Worm (Caenorhabditis elegans): ENCODE results near the gene ran-3.

The ran-3 gene

DNA sequence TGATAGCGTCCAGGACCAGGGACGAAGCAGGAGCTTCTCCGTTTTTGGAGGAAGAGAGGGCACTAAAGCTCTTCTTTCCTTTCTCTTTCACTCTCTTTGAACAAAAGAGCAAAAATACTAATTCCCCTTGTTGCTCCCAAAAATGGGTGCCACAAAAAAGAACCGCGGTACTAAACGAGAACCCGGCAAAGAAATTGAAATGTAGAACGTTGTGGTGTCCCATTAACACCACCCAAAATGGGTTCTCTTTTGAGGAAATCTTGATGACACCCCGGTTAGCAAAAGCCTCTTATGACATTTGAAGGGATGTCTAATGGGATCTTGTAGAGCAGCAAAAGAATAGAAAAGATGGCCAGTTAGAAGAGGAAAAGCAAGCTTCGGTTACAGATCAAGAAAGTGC lies 10.1 kb downstream of the ran-3 start:
- TF ChIP-seq ztf-23 (GFP tag; IDR thresholded peaks at IDR 0.05) (no peak), med-1 (GFP tag; optimal IDR thresholded peaks at IDR 0.05; ENCODE audit: insufficient read depth) (no peak), ztf-29 (GFP tag; IDR thresholded peaks at IDR 0.05) (no peak), klf-2 (GFP tag; conservative IDR thresholded peaks at IDR 0.05) (no peak), T22C8.4 (GFP tag; IDR thresholded peaks at IDR 0.05) (no peak), ref-1 (GFP tag; conservative IDR thresholded peaks at IDR 0.05) (no peak), tab-1 (GFP tag; IDR thresholded peaks at IDR 0.05) (no peak), flt-1 (GFP tag; IDR thresholded peaks at IDR 0.05) (no peak), cog-1 (tag; optimal IDR thresholded peaks at IDR 0.05) (no peak)

DNA sequence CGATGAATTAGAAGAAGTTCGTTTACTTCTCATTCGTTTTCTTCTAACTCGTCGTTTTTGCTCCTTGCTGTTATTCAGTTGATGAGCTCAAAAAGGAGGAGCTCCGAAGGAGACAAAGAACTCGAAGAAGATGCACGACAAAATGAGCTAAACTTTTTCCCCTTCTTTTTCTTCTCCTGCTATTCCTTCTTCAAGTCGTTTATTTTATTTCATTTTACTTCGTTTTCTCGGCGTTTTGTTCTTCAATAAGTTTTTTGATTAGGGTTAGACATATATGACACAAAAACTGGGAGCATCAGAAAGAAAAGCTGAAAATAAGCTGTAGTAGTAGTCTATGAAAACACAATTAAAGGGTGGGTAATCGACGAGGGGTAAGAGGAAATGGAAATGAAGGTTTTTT lies 12.8 kb downstream of the ran-3 start:
- TF ChIP-seq ztf-23 (GFP tag; IDR thresholded peaks at IDR 0.05) (no peak), klf-2 (GFP tag; conservative IDR thresholded peaks at IDR 0.05) (no peak), T22C8.4 (GFP tag; IDR thresholded peaks at IDR 0.05) (no peak), cog-1 (tag; optimal IDR thresholded peaks at IDR 0.05) (no peak), tab-1 (GFP tag; IDR thresholded peaks at IDR 0.05) (no peak), flt-1 (GFP tag; IDR thresholded peaks at IDR 0.05) (no peak), ref-1 (GFP tag; conservative IDR thresholded peaks at IDR 0.05) (no peak), ztf-29 (GFP tag; IDR thresholded peaks at IDR 0.05) (no peak), med-1 (GFP tag; optimal IDR thresholded peaks at IDR 0.05; ENCODE audit: insufficient read depth) (no peak)

DNA sequence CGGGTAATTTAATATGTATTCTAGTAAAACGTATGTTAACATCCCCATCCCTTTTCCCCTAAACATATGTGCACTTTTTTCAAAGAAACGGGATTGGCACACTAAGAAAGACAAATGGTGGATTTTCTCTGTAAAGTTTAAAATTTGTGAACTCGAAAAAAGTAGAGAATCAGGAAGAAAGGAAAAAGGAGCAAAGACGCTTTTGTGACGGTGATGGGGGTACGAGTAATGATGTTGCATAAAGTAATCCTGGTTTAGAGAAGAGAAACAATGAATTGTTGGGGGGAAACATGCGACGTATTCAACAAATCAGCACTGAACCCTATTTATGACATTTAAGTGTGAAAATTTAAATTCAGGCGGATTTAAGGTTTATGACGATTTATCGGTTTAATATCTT lies 13.4 kb downstream of the ran-3 start:
- TF ChIP-seq ztf-29 (GFP tag; IDR thresholded peaks at IDR 0.05) = no peak
- TF ChIP-seq klf-2 (GFP tag; conservative IDR thresholded peaks at IDR 0.05) = no peak
- no peak for TF ChIP-seq tab-1 (GFP tag; IDR thresholded peaks at IDR 0.05)
- TF ChIP-seq flt-1 (GFP tag; IDR thresholded peaks at IDR 0.05) = no peak
- no peak for TF ChIP-seq T22C8.4 (GFP tag; IDR thresholded peaks at IDR 0.05)
- TF ChIP-seq ztf-23 (GFP tag; IDR thresholded peaks at IDR 0.05) = no peak
- no peak for TF ChIP-seq med-1 (GFP tag; optimal IDR thresholded peaks at IDR 0.05; ENCODE audit: insufficient read depth)
- no peak for TF ChIP-seq cog-1 (tag; optimal IDR thresholded peaks at IDR 0.05)
- no peak for TF ChIP-seq ref-1 (GFP tag; conservative IDR thresholded peaks at IDR 0.05)

DNA sequence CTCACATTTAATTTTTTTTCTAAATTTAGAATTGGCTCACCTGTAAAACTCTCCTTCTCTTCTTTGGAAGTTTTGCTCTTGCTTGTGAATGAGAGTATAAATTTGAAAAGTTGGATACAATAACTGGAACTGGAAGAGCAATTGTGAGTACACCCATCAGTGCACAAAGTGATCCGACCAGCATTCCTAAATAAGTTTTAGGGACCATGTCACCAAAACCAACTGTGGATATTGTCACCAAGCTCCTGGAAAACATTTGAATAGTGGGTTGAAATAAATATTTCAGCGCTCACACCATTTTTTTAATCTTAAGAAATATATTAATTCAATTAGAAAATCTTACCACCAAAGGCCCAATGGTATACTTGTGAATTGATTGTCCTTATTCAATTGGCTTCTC lies 16.5 kb downstream of the ran-3 start:
- TF ChIP-seq klf-2 (GFP tag; conservative IDR thresholded peaks at IDR 0.05) (no peak), T22C8.4 (GFP tag; IDR thresholded peaks at IDR 0.05) (no peak), tab-1 (GFP tag; IDR thresholded peaks at IDR 0.05) (no peak), ref-1 (GFP tag; conservative IDR thresholded peaks at IDR 0.05) (no peak), flt-1 (GFP tag; IDR thresholded peaks at IDR 0.05) (no peak), med-1 (GFP tag; optimal IDR thresholded peaks at IDR 0.05; ENCODE audit: insufficient read depth) (no peak), ztf-29 (GFP tag; IDR thresholded peaks at IDR 0.05) (no peak), ztf-23 (GFP tag; IDR thresholded peaks at IDR 0.05) (no peak)

- TF ChIP-seq tab-1 (GFP tag; IDR thresholded peaks at IDR 0.05) (no peak), cog-1 (tag; optimal IDR thresholded peaks at IDR 0.05) (no peak), ref-1 (GFP tag; conservative IDR thresholded peaks at IDR 0.05) (no peak), ztf-23 (GFP tag; IDR thresholded peaks at IDR 0.05) (no peak), ztf-29 (GFP tag; IDR thresholded peaks at IDR 0.05) (no peak), med-1 (GFP tag; optimal IDR thresholded peaks at IDR 0.05; ENCODE audit: insufficient read depth) (no peak), T22C8.4 (GFP tag; IDR thresholded peaks at IDR 0.05) (no peak), flt-1 (GFP tag; IDR thresholded peaks at IDR 0.05) (no peak)
These were observed 29.6 kb downstream of the ran-3 start, which contains the start of gene nlp-55 for ce11 chrII:8295296-8295695. TSS of gene nlp-55 (minus strand) at chrII:8295396.

DNA sequence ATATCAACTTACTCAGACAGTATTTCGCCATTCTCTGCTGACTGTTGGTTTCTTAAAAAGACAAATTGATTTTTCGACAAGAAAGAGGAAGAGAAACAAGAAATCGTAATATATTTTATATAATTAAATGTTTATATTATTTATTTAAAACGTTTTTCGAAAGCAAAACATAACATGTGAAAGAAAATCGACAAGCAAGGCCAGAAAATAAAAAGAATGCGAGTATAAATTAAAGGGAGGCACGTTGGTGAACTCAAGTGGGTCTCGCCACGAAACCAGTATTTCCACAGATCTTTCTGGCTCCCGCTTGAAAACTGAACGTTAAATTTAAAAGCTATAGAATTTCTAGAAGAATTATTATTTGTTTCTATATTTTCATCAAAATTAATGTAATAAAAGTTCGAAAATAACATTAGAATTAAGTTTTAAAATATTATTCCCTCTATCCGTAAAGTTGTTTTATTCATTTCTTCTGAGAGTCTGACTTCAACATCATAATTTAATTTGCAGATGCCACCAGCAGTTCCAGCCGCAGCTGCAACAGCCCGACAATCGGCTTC lies 41.6 kb downstream of the ran-3 start, which contains the start of the genes nst-1 and cct-4:
nst-1 (minus strand) TSS at position 51 of the 560 bp plus-strand sequence.
cct-4 (plus strand) TSS at position 510 of the 560 bp plus-strand sequence.
- TF ChIP-seq flt-1 (GFP tag; IDR thresholded peaks at IDR 0.05) (no peak), ref-1 (GFP tag; conservative IDR thresholded peaks at IDR 0.05) (no peak), tab-1 (GFP tag; IDR thresholded peaks at IDR 0.05) (no peak), T22C8.4 (GFP tag; IDR thresholded peaks at IDR 0.05) (no peak), cog-1 (tag; optimal IDR thresholded peaks at IDR 0.05) (no peak), ztf-29 (GFP tag; IDR thresholded peaks at IDR 0.05) (no peak), klf-2 (GFP tag; conservative IDR thresholded peaks at IDR 0.05) (no peak), ztf-23 (GFP tag; IDR thresholded peaks at IDR 0.05) (no peak), med-1 (GFP tag; optimal IDR thresholded peaks at IDR 0.05; ENCODE audit: insufficient read depth) (no peak)

ce11 chrII:8278415-8278814 lies 46.4 kb downstream of the ran-3 start, which contains the start of the genes mrpl-10 and clec-142:
TSS of gene mrpl-10 (minus strand) at chrII:8278515.
TSS of gene clec-142 (plus strand) at chrII:8278678.
- TF ChIP-seq tab-1 (GFP tag; IDR thresholded peaks at IDR 0.05) = no peak
- no peak for TF ChIP-seq flt-1 (GFP tag; IDR thresholded peaks at IDR 0.05)
- TF ChIP-seq ztf-29 (GFP tag; IDR thresholded peaks at IDR 0.05) = no peak
- TF ChIP-seq ref-1 (GFP tag; conservative IDR thresholded peaks at IDR 0.05) = no peak
- no peak for TF ChIP-seq T22C8.4 (GFP tag; IDR thresholded peaks at IDR 0.05)
- no peak for TF ChIP-seq ztf-23 (GFP tag; IDR thresholded peaks at IDR 0.05)
- TF ChIP-seq med-1 (GFP tag; optimal IDR thresholded peaks at IDR 0.05; ENCODE audit: insufficient read depth) = no peak
- no peak for TF ChIP-seq klf-2 (GFP tag; conservative IDR thresholded peaks at IDR 0.05)
- no peak for TF ChIP-seq cog-1 (tag; optimal IDR thresholded peaks at IDR 0.05)

ce11 chrII:8276057-8276456 lies 48.8 kb downstream of the ran-3 start, which contains the start of the genes gei-14 and slc-25A32:
TSS of gene gei-14 (minus strand) at chrII:8276231.
TSS of gene slc-25A32 (plus strand) at chrII:8276298.
- TF ChIP-seq med-1 (GFP tag; optimal IDR thresholded peaks at IDR 0.05; ENCODE audit: insufficient read depth) = no peak

DNA sequence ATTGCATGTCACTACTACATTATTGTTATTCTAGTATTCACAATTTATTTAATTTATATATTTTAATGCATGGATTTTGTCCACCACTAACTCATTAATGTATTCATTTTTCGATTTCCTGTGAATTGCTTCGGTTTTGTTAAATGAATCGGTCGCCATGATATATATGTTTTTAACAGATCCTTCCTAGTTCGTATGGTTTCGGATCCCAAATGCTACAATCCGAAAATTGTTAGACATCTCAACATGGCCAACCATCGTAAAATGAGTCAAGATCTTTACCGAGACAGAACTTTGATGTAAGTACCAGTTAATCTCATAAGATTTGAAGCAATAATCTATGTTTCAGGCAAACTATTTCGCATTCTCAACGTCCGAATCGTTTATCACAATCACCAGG lies 51.8 kb downstream of the ran-3 start:
- TF ChIP-seq cog-1 (tag; optimal IDR thresholded peaks at IDR 0.05) (no peak), ztf-23 (GFP tag; IDR thresholded peaks at IDR 0.05) (no peak)
